Worm (Caenorhabditis elegans) whole organism, L1 larva: ENCODE results near the gene CC8.2.

ENCODE experiments used
- ceh-82 ChIP-seq, 3 experiments: fragments of 150-350 bp in 1 of 3; sonication (generic microtip) in 2 of 3; optimal IDR thresholded peaks; 2 replicates each; lab custom pipeline; 2014 to 2017; ENCODE audit warnings: missing biosample characterization in 3 of 3, missing genetic modification characterization in 3 of 3
- zip-4 ChIP-seq: fragments of 200-800 bp; sonication (Bioruptor generic); optimal IDR thresholded peaks from 2 replicates; lab custom pipeline; 2018; ENCODE audit warnings: mild to moderate bottlenecking, missing genetic modification characterization, moderate library complexity, missing compliant biosample characterization

DNA sequence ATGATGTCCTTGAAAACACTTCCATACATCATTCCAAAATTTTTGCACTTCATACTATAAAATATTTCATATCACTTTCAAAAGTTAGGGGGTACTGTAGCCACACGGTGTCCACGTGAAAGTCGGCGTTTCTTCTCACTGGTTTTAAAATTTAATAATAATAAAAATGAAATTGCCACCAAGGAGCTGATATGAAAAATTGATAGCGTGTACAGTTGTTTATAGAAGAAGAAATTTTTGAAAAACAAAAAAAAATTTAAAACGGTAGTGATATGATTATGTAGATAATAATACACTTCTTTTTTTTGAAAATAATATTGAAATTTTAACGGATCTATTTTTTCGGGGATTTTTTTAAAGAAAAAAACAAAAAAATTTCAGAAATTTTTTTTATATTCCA is 11.5 kb upstream of the CC8.2 start:
- TF ChIP-seq ceh-82 (tag; optimal IDR thresholded peaks at IDR 0.05; lab: Kevin White, UChicago) (no peak), zip-4 (GFP tag; lab: Kevin White, UChicago) (no peak)
